Worm (Caenorhabditis elegans): ENCODE measurements around the gene R02E12.5.

DNA sequence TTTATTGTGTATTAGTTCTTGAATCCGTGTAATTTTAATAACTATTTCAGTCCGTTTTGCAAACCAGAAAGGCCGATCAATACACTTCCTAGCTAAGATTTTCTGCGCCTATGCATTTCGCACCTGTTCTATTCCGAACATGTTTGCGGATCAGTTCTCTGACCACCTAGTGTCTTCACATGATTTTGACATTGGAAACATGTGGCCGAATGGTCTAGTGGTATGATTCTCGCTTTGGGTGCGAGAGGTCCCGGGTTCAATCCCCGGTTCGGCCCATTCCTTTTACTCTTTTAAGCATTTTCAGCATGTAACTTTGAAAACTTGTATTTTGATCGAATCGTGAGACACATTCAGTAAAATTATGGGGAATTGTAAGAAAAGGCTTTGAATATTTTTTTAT, 27.8 kb upstream of the R02E12.5 start:
- TF ChIP-seq nhr-28 (tag; optimal IDR thresholded peaks at IDR 0.05): no peak
- no peak for TF ChIP-seq snpc-4 (tag; optimal IDR thresholded peaks at IDR 0.05)
- no peak for TF ChIP-seq unc-62 (GFP tag; optimal IDR thresholded peaks at IDR 0.05)
- no peak for TF ChIP-seq ztf-11 (tag; optimal IDR thresholded peaks at IDR 0.05)
- no peak for TF ChIP-seq elt-3 (tag; optimal IDR thresholded peaks at IDR 0.05)
- no peak for TF ChIP-seq nhr-76 (tag; optimal IDR thresholded peaks at IDR 0.05)
- TF ChIP-seq zip-8 (tag; optimal IDR thresholded peaks at IDR 0.05): no peak

All from whole organism, mixed stage, embryonic.